Worm (Caenorhabditis elegans) whole organism, L2 larva: ENCODE data around the gene tomm-7.

Source experiments
- C34F6.9 ChIP-seq: fragments of 150-350 bp; optimal IDR thresholded peaks from 2 replicates; lab custom pipeline; 2014; ENCODE audit warnings: missing biosample characterization, missing genetic modification characterization
- F13H6.1 ChIP-seq: sonication (generic microtip); optimal IDR thresholded peaks from 2 replicates; lab custom pipeline; 2016; ENCODE audit warnings: missing genetic modification characterization, missing compliant biosample characterization
- R02D3.7 ChIP-seq: fragments of 150-350 bp; optimal IDR thresholded peaks from 2 replicates; lab custom pipeline; 2014; ENCODE audit warnings: missing biosample characterization, missing genetic modification characterization
- Y55F3AM.14 ChIP-seq: fragments of 200-800 bp; sonication (Bioruptor generic); optimal IDR thresholded peaks from 2 replicates; lab custom pipeline; 2018; ENCODE audit warnings: mild to moderate bottlenecking, missing genetic modification characterization, missing compliant biosample characterization
- alr-1 ChIP-seq: fragments of 150-350 bp; optimal IDR thresholded peaks from 2 replicates; lab custom pipeline; 2014; ENCODE audit warnings: missing biosample characterization, missing genetic modification characterization
- blmp-1 ChIP-seq: sonication (generic microtip); optimal IDR thresholded peaks from 2 replicates; lab custom pipeline; 2017; ENCODE audit warnings: missing genetic modification characterization, mild to moderate bottlenecking, missing compliant biosample characterization, antibody characterized with exemption, moderate library complexity; ENCODE audit not compliant: insufficient read depth
- ceh-16 ChIP-seq: fragments of 150-350 bp; optimal IDR thresholded peaks from 2 replicates; lab custom pipeline; 2014; ENCODE audit warnings: missing biosample characterization, missing genetic modification characterization
- crh-2 ChIP-seq: sonication (generic microtip); optimal IDR thresholded peaks from 2 replicates; lab custom pipeline; 2017; ENCODE audit warnings: missing biosample characterization, missing genetic modification characterization
- dmd-4 ChIP-seq: sonication (generic microtip); optimal IDR thresholded peaks from 2 replicates; lab custom pipeline; 2017; ENCODE audit warnings: missing biosample characterization, missing genetic modification characterization
- egl-27 ChIP-seq: sonication (generic microtip); optimal IDR thresholded peaks from 3 replicates; lab custom pipeline; 2017; ENCODE audit warnings: missing biosample characterization, missing genetic modification reagents, missing genetic modification characterization
- elt-1 ChIP-seq: fragments of 150-350 bp; optimal IDR thresholded peaks from 2 replicates; lab custom pipeline; 2014; ENCODE audit warnings: missing biosample characterization, missing genetic modification characterization
- gmeb-1 ChIP-seq: fragments of 150-350 bp; optimal IDR thresholded peaks from 2 replicates; lab custom pipeline; 2014; ENCODE audit warnings: missing biosample characterization, missing genetic modification characterization
- lin-13 ChIP-seq: fragments of 150-350 bp; optimal IDR thresholded peaks from 2 replicates; lab custom pipeline; 2014; ENCODE audit warnings: missing biosample characterization, missing genetic modification reagents, missing genetic modification characterization
- lin-39 ChIP-seq: fragments of 150-350 bp; optimal IDR thresholded peaks from 2 replicates; lab custom pipeline; 2014; ENCODE audit warnings: missing biosample characterization, missing genetic modification reagents, missing genetic modification characterization
- lsy-2 ChIP-seq, 2 experiments: fragments of 150-350 bp in 1 of 2; sonication (generic microtip) in 1 of 2; optimal IDR thresholded peaks; 2 replicates each; lab custom pipeline; 2014 to 2017; ENCODE audit warnings: missing biosample characterization in 2 of 2, missing genetic modification characterization in 2 of 2
- mab-5 ChIP-seq: fragments of 150-350 bp; optimal IDR thresholded peaks from 2 replicates; lab custom pipeline; 2014; ENCODE audit warnings: missing biosample characterization, missing genetic modification characterization
- mbf-1 ChIP-seq: sonication (generic microtip); optimal IDR thresholded peaks from 2 replicates; lab custom pipeline; 2017; ENCODE audit warnings: missing biosample characterization, missing genetic modification characterization
- mdl-1 ChIP-seq, 2 experiments: fragments of 150-350 bp in 1 of 2; sonication (generic microtip) in 1 of 2; optimal IDR thresholded peaks; 2 replicates each; lab custom pipeline; 2017; ENCODE audit warnings: missing biosample characterization in 2 of 2, missing genetic modification characterization in 2 of 2
- nhr-10 ChIP-seq: sonication (generic microtip); optimal IDR thresholded peaks from 2 replicates; lab custom pipeline; 2017; ENCODE audit warnings: missing biosample characterization, missing genetic modification characterization
- nhr-11 ChIP-seq: fragments of 150-350 bp; optimal IDR thresholded peaks from 2 replicates; lab custom pipeline; 2014; ENCODE audit warnings: missing biosample characterization, missing genetic modification characterization
- nhr-12 ChIP-seq: fragments of 150-350 bp; optimal IDR thresholded peaks from 2 replicates; lab custom pipeline; 2014; ENCODE audit warnings: missing biosample characterization, missing genetic modification characterization
- nhr-129 ChIP-seq: fragments of 150-350 bp; optimal IDR thresholded peaks from 2 replicates; lab custom pipeline; 2014; ENCODE audit warnings: missing biosample characterization, missing genetic modification characterization
- nhr-21 ChIP-seq: fragments of 150-350 bp; optimal IDR thresholded peaks from 2 replicates; lab custom pipeline; 2014; ENCODE audit warnings: missing biosample characterization, missing genetic modification characterization
- nhr-23 ChIP-seq: fragments of 150-350 bp; optimal IDR thresholded peaks from 2 replicates; lab custom pipeline; 2014; ENCODE audit warnings: missing biosample characterization, missing genetic modification reagents, missing genetic modification characterization
- nhr-25 ChIP-seq: fragments of 150-350 bp; sonication (generic microtip); optimal IDR thresholded peaks from 3 replicates; lab custom pipeline; 2014; ENCODE audit warnings: missing biosample characterization, missing genetic modification characterization
- nhr-77 ChIP-seq: fragments of 150-350 bp; optimal IDR thresholded peaks from 2 replicates; lab custom pipeline; 2014; ENCODE audit warnings: missing biosample characterization, missing genetic modification characterization
- sem-4 ChIP-seq: fragments of 150-350 bp; optimal IDR thresholded peaks from 2 replicates; lab custom pipeline; 2014; ENCODE audit warnings: missing biosample characterization, missing genetic modification reagents, missing genetic modification characterization
- skn-1 ChIP-seq: sonication (generic microtip); optimal IDR thresholded peaks from 2 replicates; lab custom pipeline; 2017; ENCODE audit warnings: missing biosample characterization, missing genetic modification characterization
- sma-3 ChIP-seq: sonication (generic microtip); optimal IDR thresholded peaks from 2 replicates; lab custom pipeline; 2016; ENCODE audit warnings: missing genetic modification reagents, missing genetic modification characterization, missing compliant biosample characterization
- sma-9 ChIP-seq, 2 experiments: fragments of 150-350 bp in 1 of 2; sonication (generic microtip) in 1 of 2; optimal IDR thresholded peaks; 2 replicates each; lab custom pipeline; 2014 to 2016; ENCODE audit warnings: missing genetic modification characterization in 2 of 2, mild to moderate bottlenecking in 1 of 2, missing biosample characterization in 1 of 2, missing compliant biosample characterization in 1 of 2, missing genetic modification reagents in 1 of 2, moderate library complexity in 1 of 2
- snpc-4 ChIP-seq: fragments of 150-350 bp; optimal IDR thresholded peaks from 2 replicates; lab custom pipeline; 2014; ENCODE audit warnings: missing biosample characterization, missing genetic modification characterization
- unc-55 ChIP-seq: fragments of 150-350 bp; sonication (generic microtip); optimal IDR thresholded peaks from 3 replicates; lab custom pipeline; 2014; ENCODE audit warnings: missing biosample characterization, missing genetic modification reagents, missing genetic modification characterization
- ztf-1 ChIP-seq: fragments of 200-800 bp; sonication (Bioruptor generic); conservative IDR thresholded peaks from 2 replicates; pipeline ENCODE4 v1.3.6; 2022; ENCODE audit warnings: missing genetic modification characterization, missing compliant biosample characterization
- ztf-4 ChIP-seq: fragments of 150-350 bp; optimal IDR thresholded peaks from 2 replicates; lab custom pipeline; 2014; ENCODE audit warnings: missing biosample characterization, missing genetic modification characterization

The tomm-7 gene

ce11 chrIII:7877090-7877489, 17.7 kb downstream of the tomm-7 start:
- TF ChIP-seq R02D3.7 (tag; lab: Kevin White, UChicago), result no peak
- no peak for TF ChIP-seq F13H6.1 (tag; lab: Kevin White, UChicago)
- no peak for TF ChIP-seq skn-1 (tag; lab: Kevin White, UChicago)
- no peak for TF ChIP-seq nhr-10 (tag; lab: Kevin White, UChicago)
- TF ChIP-seq nhr-25 (tag; lab: Kevin White, UChicago), result peak; percentile 24
- TF ChIP-seq, all 48 proteins: peak for 1

ce11 chrIII:7878852-7879329, 19.5 kb downstream of the tomm-7 start, which contains the start of gene sup-18:
Gene sup-18, minus strand, starts transcription at chrIII:7878902.
- TF ChIP-seq lin-13 (GFP tag; lab: Kevin White, UChicago) (no peak), nhr-12 (tag; lab: Kevin White, UChicago) (no peak), sma-9 (GFP tag; optimal IDR thresholded peaks at IDR 0.05; lab: Kevin White, UChicago) (no peak), sma-9 (tag; optimal IDR thresholded peaks at IDR 0.05; lab: Kevin White, UChicago) (no peak), skn-1 (tag; lab: Kevin White, UChicago) (no peak), ztf-1 (GFP tag; lab: Robert Waterston, UW) (no peak), snpc-4 (tag; lab: Kevin White, UChicago) (no peak), nhr-21 (tag; lab: Kevin White, UChicago) (no peak), mbf-1 (no peak), mdl-1 (tag; optimal IDR thresholded peaks at IDR 0.05; lab: Kevin White, UChicago) (no peak), nhr-23 (tag; lab: Kevin White, UChicago) (no peak), alr-1 (tag; lab: Kevin White, UChicago) (no peak), lin-39 (tag; lab: Kevin White, UChicago) (no peak), sem-4 (no peak), nhr-129 (tag; lab: Kevin White, UChicago) (no peak), mab-5 (tag; lab: Kevin White, UChicago) (no peak)

- TF ChIP-seq sma-9 (GFP tag; optimal IDR thresholded peaks at IDR 0.05; lab: Kevin White, UChicago) (peak; percentile 22), sma-9 (tag; optimal IDR thresholded peaks at IDR 0.05; lab: Kevin White, UChicago) (no peak), crh-2 (no peak), mab-5 (tag; lab: Kevin White, UChicago) (no peak), blmp-1 (no peak), lin-13 (GFP tag; lab: Kevin White, UChicago) (no peak), unc-55 (GFP tag; lab: Kevin White, UChicago) (no peak), mbf-1 (no peak), C34F6.9 (tag; lab: Kevin White, UChicago) (peak; percentile 49), sma-3 (no peak), nhr-11 (tag; lab: Kevin White, UChicago) (no peak), snpc-4 (tag; lab: Kevin White, UChicago) (no peak), lsy-2 (tag; optimal IDR thresholded peaks at IDR 0.05; lab: Kevin White, UChicago) (peak in 1 of 2 experiments; percentile 26), dmd-4 (tag; lab: Kevin White, UChicago) (no peak), F13H6.1 (tag; lab: Kevin White, UChicago) (peak; percentile 46), skn-1 (tag; lab: Kevin White, UChicago) (no peak), Y55F3AM.14 (GFP tag; lab: Kevin White, UChicago) (no peak), nhr-129 (tag; lab: Kevin White, UChicago) (peak; percentile 77), nhr-77 (no peak), gmeb-1 (tag; lab: Kevin White, UChicago) (no peak)
These were observed 20.8 kb downstream of the tomm-7 start for ce11 chrIII:7880132-7880715.

ce11 chrIII:7882900-7883299, 23.5 kb downstream of the tomm-7 start, which contains the start of gene ZK688.9:
Gene ZK688.9, minus strand, starts transcription at chrIII:7883000.
- TF ChIP-seq F13H6.1 (tag; lab: Kevin White, UChicago) (no peak), blmp-1 (no peak), C34F6.9 (tag; lab: Kevin White, UChicago) (no peak)

- no peak for TF ChIP-seq lin-39 (tag; lab: Kevin White, UChicago)
- TF ChIP-seq egl-27 (tag; lab: Kevin White, UChicago), result no peak
- TF ChIP-seq nhr-25 (tag; lab: Kevin White, UChicago), result no peak
- no peak for TF ChIP-seq nhr-11 (tag; lab: Kevin White, UChicago)
- no peak for TF ChIP-seq F13H6.1 (tag; lab: Kevin White, UChicago)
- TF ChIP-seq ceh-16 (tag; lab: Kevin White, UChicago), result no peak
- TF ChIP-seq mab-5 (tag; lab: Kevin White, UChicago), result no peak
- no peak for TF ChIP-seq Y55F3AM.14 (GFP tag; lab: Kevin White, UChicago)
- TF ChIP-seq sma-9 (GFP tag; optimal IDR thresholded peaks at IDR 0.05; lab: Kevin White, UChicago), result no peak
- TF ChIP-seq sma-9 (tag; optimal IDR thresholded peaks at IDR 0.05; lab: Kevin White, UChicago), result no peak
- no peak for TF ChIP-seq ztf-1 (GFP tag; lab: Robert Waterston, UW)
- no peak for TF ChIP-seq nhr-129 (tag; lab: Kevin White, UChicago)
- no peak for TF ChIP-seq elt-1 (tag; lab: Kevin White, UChicago)
- no peak for TF ChIP-seq ztf-4 (tag; lab: Kevin White, UChicago)
These were observed 25.4 kb downstream of the tomm-7 start, which contains the start of gene ZK688.11 for ce11 chrIII:7884863-7885262. Gene ZK688.11, minus strand, starts transcription at chrIII:7884963.
